Fruit fly (Drosophila melanogaster) Kc167 (cell line): Measurements from ENCODE around the gene CG2162.

Source experiments
- Myc ChIP-seq: fragments of >200 bp; optimal IDR thresholded peaks from 2 replicates; lab custom pipeline; 2017; ENCODE audit warnings: missing external identifiers
- insv ChIP-seq: fragments of >200 bp; optimal IDR thresholded peaks from 3 replicates; lab custom pipeline; 2018; ENCODE audit warnings: missing external identifiers

DNA sequence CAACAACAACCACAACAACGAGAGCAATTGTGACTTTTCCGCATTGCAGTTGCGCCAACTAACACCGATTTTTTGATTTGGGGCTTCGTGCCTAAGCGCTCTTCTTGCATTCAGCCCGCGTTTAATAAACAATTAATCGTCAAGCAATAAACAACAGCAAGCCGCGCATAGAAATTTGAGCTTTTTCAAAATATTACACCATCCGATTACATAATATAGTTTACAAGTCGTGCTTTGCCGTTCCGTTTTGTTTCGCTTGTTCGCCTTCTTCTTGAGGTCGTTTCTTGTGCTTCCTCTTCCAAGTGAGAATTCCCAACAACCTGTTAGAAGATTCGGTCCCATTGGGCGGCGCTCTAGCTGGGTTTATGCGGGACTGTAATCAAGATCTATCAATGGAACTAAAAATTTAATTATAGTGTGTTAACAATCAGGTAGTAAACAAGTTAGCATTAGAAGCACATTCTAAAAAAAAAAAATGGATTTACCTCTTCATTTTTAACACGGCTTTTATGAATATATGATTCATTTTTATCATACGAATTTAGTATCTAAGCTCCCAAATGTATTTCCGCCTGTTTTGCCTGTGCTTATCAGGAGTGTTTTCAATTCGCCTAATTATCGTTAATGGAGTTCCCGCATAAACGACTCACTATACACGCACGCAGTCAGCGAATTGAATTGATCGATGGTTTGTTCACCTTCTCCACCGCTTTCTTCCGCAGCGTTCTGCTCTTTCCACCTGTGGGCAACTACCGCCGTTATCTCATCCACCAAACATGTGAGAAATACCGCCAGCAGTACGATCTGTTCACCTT, 980 bp downstream of the CG2162 start:
- TF ChIP-seq Myc (lab: Kevin White, UChicago) (no peak), insv (lab: Kevin White, UChicago) (no peak)
